Fruit fly (Drosophila melanogaster) whole organism, wandering third instar larva: Measurements from ENCODE around the gene CG31960.

Source experiments
- Abd-B ChIP-seq: fragments of >200 bp; optimal IDR thresholded peaks from 2 replicates; lab custom pipeline; 2017; ENCODE audit warnings: missing biosample characterization, missing genetic modification characterization
- CG9705 ChIP-seq: fragments of 200-800 bp; sonication (Bioruptor generic); optimal IDR thresholded peaks from 2 replicates; lab custom pipeline; 2018; ENCODE audit warnings: missing biosample characterization, mild to moderate bottlenecking, missing genetic modification characterization
- CrebA ChIP-seq: fragments of 200-800 bp; sonication (Bioruptor generic); optimal IDR thresholded peaks from 2 replicates; lab custom pipeline; 2016; ENCODE audit warnings: missing biosample characterization, mild to moderate bottlenecking, missing genetic modification characterization, borderline replicate concordance
- Dfd ChIP-seq: fragments of >200 bp; optimal IDR thresholded peaks from 2 replicates; lab custom pipeline; 2017; ENCODE audit warnings: missing biosample characterization, missing genetic modification characterization
- Dif ChIP-seq: fragments of 200-275, 200-300 bp; sonication (Bioruptor generic); optimal IDR thresholded peaks from 2 replicates; lab custom pipeline; 2018; ENCODE audit warnings: missing biosample characterization, missing genetic modification characterization; ENCODE audit not compliant: partially characterized antibody
- GATAd ChIP-seq: sonication (Bioruptor generic); optimal IDR thresholded peaks from 2 replicates; lab custom pipeline; 2016; ENCODE audit warnings: missing biosample characterization, missing genetic modification characterization
- HLH106 ChIP-seq: fragments of 200-800 bp; optimal IDR thresholded peaks from 3 replicates; lab custom pipeline; 2019; ENCODE audit warnings: missing biosample characterization, mild to moderate bottlenecking, missing genetic modification characterization, moderate library complexity
- Hnf4 ChIP-seq: fragments of 200-800 bp; sonication (Bioruptor generic); optimal IDR thresholded peaks from 2 replicates; lab custom pipeline; 2016; ENCODE audit warnings: missing biosample characterization, mild to moderate bottlenecking, missing genetic modification characterization
- Hr78 ChIP-seq: fragments of >200 bp; optimal IDR thresholded peaks from 2 replicates; lab custom pipeline; 2017; ENCODE audit warnings: missing biosample characterization, missing genetic modification characterization
- Hr83 ChIP-seq: fragments of 200-300 bp; sonication (Bioruptor generic); optimal IDR thresholded peaks from 2 replicates; lab custom pipeline; 2016; ENCODE audit warnings: missing biosample characterization, mild to moderate bottlenecking, missing genetic modification characterization, moderate library complexity; ENCODE audit not compliant: poor library complexity, severe bottlenecking
- Jra ChIP-seq: sonication (Bioruptor generic); optimal IDR thresholded peaks from 2 replicates; lab custom pipeline; 2016; ENCODE audit warnings: missing biosample characterization, missing genetic modification characterization
- Mio ChIP-seq: sonication (Bioruptor generic); optimal IDR thresholded peaks from 2 replicates; lab custom pipeline; 2016; ENCODE audit warnings: missing biosample characterization, missing genetic modification characterization
- Myc ChIP-seq: fragments of >200 bp; optimal IDR thresholded peaks from 2 replicates; lab custom pipeline; 2017
- N ChIP-seq: fragments of >200 bp; optimal IDR thresholded peaks from 2 replicates; lab custom pipeline; 2018; ENCODE audit warnings: missing biosample characterization, missing external identifiers, missing genetic modification characterization
- OdsH ChIP-seq: fragments of 200-800 bp; sonication (Bioruptor generic); optimal IDR thresholded peaks from 2 replicates; lab custom pipeline; 2016; ENCODE audit warnings: missing biosample characterization, mild to moderate bottlenecking, missing genetic modification characterization
- Rel ChIP-seq, 2 experiments: fragments of 200-800 bp; sonication (Bioruptor generic) in 1 of 2; optimal IDR thresholded peaks; 2 replicates in 1 of 2; 3 replicates in 1 of 2; lab custom pipeline; 2016 to 2019; ENCODE audit warnings: mild to moderate bottlenecking in 2 of 2, missing biosample characterization in 2 of 2, missing genetic modification characterization in 2 of 2, moderate library complexity in 1 of 2
- Sp1 ChIP-seq: fragments of 200-800 bp; sonication (Bioruptor generic); optimal IDR thresholded peaks from 3 replicates; lab custom pipeline; 2019; ENCODE audit warnings: missing biosample characterization, mild to moderate bottlenecking, missing genetic modification characterization, moderate library complexity
- Vsx2 ChIP-seq: fragments of 200-300, 225-300 bp; sonication (Bioruptor generic); optimal IDR thresholded peaks from 2 replicates; lab custom pipeline; 2018; ENCODE audit warnings: missing biosample characterization, missing genetic modification characterization; ENCODE audit not compliant: partially characterized antibody
- br ChIP-seq: fragments of 200-800 bp; sonication (Bioruptor generic); optimal IDR thresholded peaks from 2 replicates; lab custom pipeline; 2016; ENCODE audit warnings: missing biosample characterization, missing genetic modification characterization
- brk ChIP-seq: fragments of 200-800 bp; sonication (Bioruptor generic); optimal IDR thresholded peaks from 2 replicates; lab custom pipeline; 2016; ENCODE audit warnings: missing biosample characterization, mild to moderate bottlenecking, missing genetic modification characterization
- dl ChIP-seq, 2 experiments: fragments of 175-275, 200-275 bp in 1 of 2; fragments of 200-275 bp in 1 of 2; sonication (Bioruptor generic); optimal IDR thresholded peaks; lab custom pipeline; 2018; ENCODE audit warnings: mild to moderate bottlenecking in 2 of 2, missing biosample characterization in 2 of 2, missing genetic modification characterization in 2 of 2, moderate library complexity in 2 of 2; ENCODE audit not compliant: partially characterized antibody in 2 of 2, insufficient read depth in 1 of 2
- dmrt93B ChIP-seq: fragments of 200-800 bp; sonication (Bioruptor generic); optimal IDR thresholded peaks from 2 replicates; lab custom pipeline; 2018; ENCODE audit warnings: missing biosample characterization, mild to moderate bottlenecking, missing genetic modification characterization
- dsf ChIP-seq: sonication (Bioruptor generic); optimal IDR thresholded peaks from 2 replicates; lab custom pipeline; 2016; ENCODE audit warnings: missing biosample characterization, missing genetic modification characterization, borderline replicate concordance
- ey ChIP-seq: fragments of 200-800 bp; sonication (Bioruptor generic); optimal IDR thresholded peaks from 2 replicates; lab custom pipeline; 2016; ENCODE audit warnings: missing biosample characterization, missing genetic modification characterization
- foxo ChIP-seq, 2 experiments: fragments of 200-800 bp; sonication (Bioruptor generic); optimal IDR thresholded peaks; 2 replicates in 1 of 2; 3 replicates in 1 of 2; lab custom pipeline; 2016 to 2017; ENCODE audit warnings: missing biosample characterization in 2 of 2, missing genetic modification characterization in 2 of 2
- fru ChIP-seq: fragments of 200-800 bp; sonication (Bioruptor generic); optimal IDR thresholded peaks from 3 replicates; lab custom pipeline; 2016; ENCODE audit warnings: missing biosample characterization, mild to moderate bottlenecking, missing genetic modification characterization
- h ChIP-seq: fragments of 200-800 bp; sonication (Bioruptor generic); optimal IDR thresholded peaks from 3 replicates; lab custom pipeline; 2016; ENCODE audit warnings: missing biosample characterization, mild to moderate bottlenecking, missing genetic modification characterization
- jim ChIP-seq: fragments of 175-275, 200-325 bp; sonication (Bioruptor generic); optimal IDR thresholded peaks from 2 replicates; lab custom pipeline; 2016; ENCODE audit warnings: missing biosample characterization, mild to moderate bottlenecking, missing genetic modification characterization
- lola ChIP-seq: fragments of >200 bp; optimal IDR thresholded peaks from 2 replicates; lab custom pipeline; 2017; ENCODE audit warnings: missing biosample characterization, missing genetic modification characterization
- pan ChIP-seq: fragments of >200 bp; optimal IDR thresholded peaks from 2 replicates; lab custom pipeline; 2017
- psq ChIP-seq: fragments of 200-800 bp; sonication (Bioruptor generic); optimal IDR thresholded peaks from 3 replicates; lab custom pipeline; 2017; ENCODE audit warnings: missing biosample characterization, mild to moderate bottlenecking, missing genetic modification characterization, moderate library complexity
- rgr ChIP-seq: fragments of 200-800 bp; sonication (Bioruptor generic); optimal IDR thresholded peaks from 3 replicates; lab custom pipeline; 2016; ENCODE audit warnings: missing biosample characterization, mild to moderate bottlenecking, missing genetic modification characterization
- sage ChIP-seq: fragments of 200-800 bp; sonication (Bioruptor generic); optimal IDR thresholded peaks from 2 replicates; lab custom pipeline; 2016; ENCODE audit warnings: missing biosample characterization, mild to moderate bottlenecking, missing genetic modification characterization
- sv ChIP-seq: fragments of 200-800 bp; sonication (Bioruptor generic); optimal IDR thresholded peaks from 3 replicates; lab custom pipeline; 2016; ENCODE audit warnings: missing biosample characterization, missing genetic modification characterization
- usp ChIP-seq: fragments of >200 bp; optimal IDR thresholded peaks from 2 replicates; lab custom pipeline; 2017; ENCODE audit warnings: missing biosample characterization, missing genetic modification characterization
- woc ChIP-seq: sonication (Bioruptor generic); optimal IDR thresholded peaks from 2 replicates; lab custom pipeline; 2016; ENCODE audit warnings: missing biosample characterization, mild to moderate bottlenecking, missing genetic modification characterization

Gene CG31960

DNA sequence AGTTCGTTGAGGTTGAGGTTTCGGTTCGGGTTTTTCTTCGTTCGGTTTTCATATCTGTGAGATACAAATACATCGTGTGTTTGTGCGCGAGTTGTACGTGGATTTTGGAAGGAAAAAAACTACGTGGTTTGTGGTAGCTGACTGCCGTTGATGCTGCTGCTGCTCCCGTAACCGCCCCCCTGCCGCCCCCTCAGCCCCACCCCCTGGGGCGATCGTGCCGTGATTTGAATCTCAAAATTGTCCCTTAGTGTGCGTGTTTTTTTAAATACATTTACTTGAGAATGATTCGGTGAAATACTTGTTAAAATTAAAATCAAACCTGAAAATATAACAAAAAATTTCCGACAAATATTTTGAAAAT is 12.7 kb upstream of the CG31960 start:
- TF ChIP-seq jim (GFP tag; lab: Kevin White, UChicago), result no peak
- peak; percentile 4 for TF ChIP-seq Dfd (GFP tag; lab: Kevin White, UChicago)

DNA sequence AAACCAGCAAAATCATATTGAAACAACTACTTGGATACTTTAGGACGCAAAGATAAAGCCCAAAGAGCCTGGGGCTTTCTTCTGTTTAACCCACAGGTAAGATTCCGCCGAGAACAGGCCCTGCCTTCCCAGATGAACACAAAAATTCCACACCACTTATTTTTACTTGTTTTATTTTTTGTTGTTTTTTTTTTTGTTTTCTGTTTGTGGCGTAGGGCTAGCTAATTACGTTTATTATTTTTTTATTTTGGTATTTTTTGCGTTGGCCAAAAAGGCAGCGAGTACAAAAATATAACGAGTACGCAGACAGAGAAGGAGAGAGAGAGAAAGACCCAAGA is 12.2 kb upstream of the CG31960 start:
- TF ChIP-seq Abd-B (GFP tag; lab: Kevin White, UChicago), result no peak
- no peak for TF ChIP-seq Hr83 (GFP tag; lab: Kevin White, UChicago)
- TF ChIP-seq Jra (GFP tag; lab: Kevin White, UChicago), result no peak
- no peak for TF ChIP-seq Hnf4 (GFP tag; lab: Kevin White, UChicago)
- TF ChIP-seq usp (GFP tag; lab: Kevin White, UChicago), result no peak
- TF ChIP-seq dl (GFP tag; optimal IDR thresholded peaks at IDR 0.05; lab: Kevin White, UChicago; ENCODE audit: insufficient read depth in 1 of 2, partially characterized antibody in 2 of 2), result no peak
- no peak for TF ChIP-seq rgr (GFP tag; lab: Kevin White, UChicago)
- no peak for TF ChIP-seq GATAd (GFP tag; lab: Kevin White, UChicago)
- TF ChIP-seq dsf (GFP tag; lab: Kevin White, UChicago), result no peak
- no peak for TF ChIP-seq dmrt93B (GFP tag; lab: Kevin White, UChicago)
- TF ChIP-seq Vsx2, result peak; percentile 85
- TF ChIP-seq HLH106 (tag; lab: Kevin White, UChicago), result no peak
- TF ChIP-seq h (GFP tag; lab: Kevin White, UChicago), result no peak
- peak; percentile 74 for TF ChIP-seq CrebA (GFP tag; lab: Kevin White, UChicago)
- peak; percentile 27 for TF ChIP-seq brk (GFP tag; lab: Kevin White, UChicago)
- TF ChIP-seq CG9705, result no peak
- no peak for TF ChIP-seq br (GFP tag; lab: Kevin White, UChicago)
- no peak for TF ChIP-seq Dfd (GFP tag; lab: Kevin White, UChicago)

DNA sequence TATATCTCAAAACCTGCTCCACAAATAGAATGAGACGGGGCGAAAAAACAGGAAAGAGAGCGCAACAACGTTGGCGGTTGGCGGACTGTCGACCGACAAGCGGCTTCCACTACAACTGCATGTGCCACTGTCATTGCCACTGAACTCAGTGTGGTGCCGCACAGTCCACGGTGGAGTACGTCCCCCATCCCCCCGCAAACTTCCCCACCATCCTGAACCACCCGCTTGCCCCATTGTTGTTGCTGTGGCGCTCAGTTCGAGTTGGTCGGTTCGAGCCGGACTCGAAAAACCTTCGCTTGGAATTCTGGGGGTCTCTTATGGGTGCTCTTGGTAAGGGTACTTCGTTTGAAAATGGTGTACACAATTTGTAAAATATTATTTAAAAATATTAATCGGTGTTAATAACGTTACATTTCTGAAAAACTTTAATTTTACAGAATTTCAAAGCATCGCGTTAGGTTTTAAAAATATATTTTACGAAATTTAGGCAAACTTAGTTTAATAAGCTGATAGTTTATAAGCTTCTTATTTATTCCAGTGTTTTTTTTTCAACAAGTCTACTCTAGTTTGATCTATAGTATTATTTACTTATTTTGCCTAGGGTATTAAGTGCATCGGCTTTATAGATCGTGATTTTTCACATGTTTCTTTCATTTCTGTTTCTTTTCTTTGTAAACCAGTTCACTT is 11.7 kb upstream of the CG31960 start:
- TF ChIP-seq br (GFP tag; lab: Kevin White, UChicago) (peak; percentile 67), brk (GFP tag; lab: Kevin White, UChicago) (peak; percentile 42), Vsx2 (no peak), CrebA (GFP tag; lab: Kevin White, UChicago) (no peak), lola (GFP tag; lab: Kevin White, UChicago) (no peak), pan (lab: Kevin White, UChicago) (no peak), dl (GFP tag; optimal IDR thresholded peaks at IDR 0.05; lab: Kevin White, UChicago; ENCODE audit: insufficient read depth in 1 of 2, partially characterized antibody in 2 of 2) (peak in 1 of 2 experiments; percentile 50), Mio (no peak), sv (GFP tag; lab: Kevin White, UChicago) (peak; percentile 41), woc (GFP tag; lab: Kevin White, UChicago) (peak; percentile 81), OdsH (GFP tag; lab: Kevin White, UChicago) (peak; percentile 76), Rel (GFP tag; optimal IDR thresholded peaks at IDR 0.05; lab: Kevin White, UChicago) (peak; percentile 59), Rel (tag; optimal IDR thresholded peaks at IDR 0.05; lab: Kevin White, UChicago) (peak; percentile 3), Dif (GFP tag; lab: Kevin White, UChicago) (peak; percentile 56), rgr (GFP tag; lab: Kevin White, UChicago) (peak; percentile 71), Hr78 (GFP tag; lab: Kevin White, UChicago) (no peak), CG9705 (peak; percentile 21), ey (GFP tag; lab: Kevin White, UChicago) (peak; percentile 73), HLH106 (tag; lab: Kevin White, UChicago) (peak; percentile 68), psq (peak; percentile 91), dmrt93B (GFP tag; lab: Kevin White, UChicago) (peak; percentile 51), h (GFP tag; lab: Kevin White, UChicago) (peak; percentile 81), fru (GFP tag; lab: Kevin White, UChicago) (peak; percentile 71), foxo (GFP tag; optimal IDR thresholded peaks at IDR 0.05; lab: Kevin White, UChicago) (peak in 1 of 2 experiments; percentile 81), Myc (lab: Kevin White, UChicago) (no peak), Abd-B (GFP tag; lab: Kevin White, UChicago) (no peak), Sp1 (GFP tag; lab: Kevin White, UChicago) (peak; percentile 84), N (GFP tag; lab: Kevin White, UChicago) (no peak), Hr83 (GFP tag; lab: Kevin White, UChicago) (peak; percentile 81), sage (GFP tag; lab: Kevin White, UChicago) (no peak), jim (GFP tag; lab: Kevin White, UChicago) (no peak), Jra (GFP tag; lab: Kevin White, UChicago) (peak; percentile 19)
- TF ChIP-seq, all 38 proteins: peak for 20
